Worm (Caenorhabditis elegans) whole organism, L1 larva: ENCODE measurements around the gene lea-1.

Experiments
- C16A3.4 ChIP-seq: fragments of 150-350 bp; optimal IDR thresholded peaks from 2 replicates; lab custom pipeline; 2014; ENCODE audit warnings: missing biosample characterization, missing genetic modification characterization
- C34B4.2 ChIP-seq: sonication (generic microtip); optimal IDR thresholded peaks from 2 replicates; lab custom pipeline; 2017; ENCODE audit warnings: mild to moderate bottlenecking, missing genetic modification characterization, missing compliant biosample characterization
- ama-1 ChIP-seq: fragments of 150-350 bp; optimal IDR thresholded peaks from 2 replicates; lab custom pipeline; 2014
- blmp-1 ChIP-seq: fragments of 150-350 bp; optimal IDR thresholded peaks from 2 replicates; lab custom pipeline; 2014; ENCODE audit warnings: missing biosample characterization, missing genetic modification characterization
- ceh-63 ChIP-seq: fragments of 200-800 bp; sonication (Bioruptor generic); optimal IDR thresholded peaks from 2 replicates; lab custom pipeline; 2018; ENCODE audit warnings: mild to moderate bottlenecking, missing genetic modification characterization, missing compliant biosample characterization
- ceh-82 ChIP-seq, 3 experiments: fragments of 150-350 bp in 1 of 3; sonication (generic microtip) in 2 of 3; optimal IDR thresholded peaks; 2 replicates each; lab custom pipeline; 2014 to 2017; ENCODE audit warnings: missing biosample characterization in 3 of 3, missing genetic modification characterization in 3 of 3
- dpl-1 ChIP-seq, 3 experiments: fragments of 150-350 bp in 2 of 3; sonication (generic microtip) in 1 of 3; optimal IDR thresholded peaks; 2 replicates each; lab custom pipeline; 2014 to 2017; ENCODE audit warnings: missing biosample characterization in 3 of 3, missing genetic modification characterization in 3 of 3, missing genetic modification reagents in 3 of 3
- dsc-1 ChIP-seq: sonication (generic microtip); optimal IDR thresholded peaks from 2 replicates; lab custom pipeline; 2016; ENCODE audit warnings: mild to moderate bottlenecking, missing genetic modification characterization, missing compliant biosample characterization
- efl-1 ChIP-seq, 4 experiments: fragments of 150-350 bp; optimal IDR thresholded peaks in 3 of 4; peaks in 1 of 4; 1 replicate in 1 of 4; 2 replicates in 3 of 4; lab custom pipeline; 2014; ENCODE audit warnings: missing biosample characterization in 2 of 4, missing genetic modification characterization in 2 of 4, missing genetic modification reagents in 2 of 4
- efl-3 ChIP-seq: fragments of 200-800 bp; sonication (Bioruptor generic); optimal IDR thresholded peaks from 2 replicates; lab custom pipeline; 2018; ENCODE audit warnings: mild to moderate bottlenecking, missing genetic modification characterization, missing compliant biosample characterization
- egl-27 ChIP-seq, 2 experiments: fragments of 150-350 bp in 1 of 2; sonication (generic microtip); optimal IDR thresholded peaks; 3 replicates each; lab custom pipeline; 2017 to 2018; ENCODE audit warnings: missing biosample characterization in 2 of 2, missing genetic modification characterization in 2 of 2, missing genetic modification reagents in 2 of 2
- elt-3 ChIP-seq, 6 experiments: fragments of 150-350 bp in 1 of 6; sonication (generic microtip); optimal IDR thresholded peaks; 2 replicates each; lab custom pipeline; 2017 to 2018; ENCODE audit warnings: missing biosample characterization in 6 of 6, missing genetic modification characterization in 6 of 6, inconsistent platforms in 1 of 6
- fkh-4 ChIP-seq: sonication (generic microtip); optimal IDR thresholded peaks from 2 replicates; lab custom pipeline; 2016; ENCODE audit warnings: missing compliant biosample characterization, missing genetic modification characterization, borderline replicate concordance
- fos-1 ChIP-seq: fragments of 150-350 bp; optimal IDR thresholded peaks from 2 replicates; lab custom pipeline; 2014; ENCODE audit warnings: missing biosample characterization, missing genetic modification characterization
- grh-1 ChIP-seq: fragments of 200-800 bp; sonication (Bioruptor generic); IDR thresholded peaks from 2 replicates; pipeline ENCODE4 v1.3.6; 2022; ENCODE audit warnings: missing genetic modification reagents, missing genetic modification characterization, missing compliant biosample characterization
- irx-1 ChIP-seq: sonication (generic microtip); optimal IDR thresholded peaks from 2 replicates; lab custom pipeline; 2016; ENCODE audit warnings: missing genetic modification characterization, missing compliant biosample characterization
- jun-1 ChIP-seq: fragments of 150-350 bp; optimal IDR thresholded peaks from 2 replicates; lab custom pipeline; 2014; ENCODE audit warnings: missing biosample characterization, missing genetic modification reagents, missing genetic modification characterization
- lin-13 ChIP-seq: fragments of 150-350 bp; optimal IDR thresholded peaks from 2 replicates; lab custom pipeline; 2014; ENCODE audit warnings: missing biosample characterization, missing genetic modification reagents, missing genetic modification characterization
- lin-14 ChIP-seq: fragments of 200-800 bp; sonication (Bioruptor generic); optimal IDR thresholded peaks from 2 replicates; lab custom pipeline; 2018; ENCODE audit warnings: mild to moderate bottlenecking, missing genetic modification characterization, moderate library complexity, missing compliant biosample characterization
- lin-35 ChIP-seq, 2 experiments: fragments of 150-350 bp; optimal IDR thresholded peaks; 2 replicates each; lab custom pipeline; 2014; ENCODE audit warnings: missing biosample characterization in 2 of 2, missing genetic modification characterization in 2 of 2, missing genetic modification reagents in 2 of 2
- lin-39 ChIP-seq: fragments of 150-350 bp; optimal IDR thresholded peaks from 2 replicates; lab custom pipeline; 2014; ENCODE audit warnings: missing biosample characterization, missing genetic modification reagents, missing genetic modification characterization
- lsy-2 ChIP-seq, 2 experiments: fragments of 150-350 bp; optimal IDR thresholded peaks; 2 replicates each; lab custom pipeline; 2014; ENCODE audit warnings: missing biosample characterization in 2 of 2, missing genetic modification characterization in 2 of 2
- mdl-1 ChIP-seq, 2 experiments: fragments of 150-350 bp; optimal IDR thresholded peaks; 2 replicates each; lab custom pipeline; 2014 to 2017; ENCODE audit warnings: missing biosample characterization in 2 of 2, missing genetic modification characterization in 2 of 2, inconsistent platforms in 1 of 2
- mef-2 ChIP-seq: fragments of 150-350 bp; optimal IDR thresholded peaks from 2 replicates; lab custom pipeline; 2014; ENCODE audit warnings: missing biosample characterization, missing genetic modification characterization
- mep-1 ChIP-seq: fragments of 150-350 bp; optimal IDR thresholded peaks from 2 replicates; lab custom pipeline; 2014; ENCODE audit warnings: missing biosample characterization, missing genetic modification characterization
- nhr-19 ChIP-seq: fragments of 200-800 bp; sonication (Bioruptor generic); conservative IDR thresholded peaks from 2 replicates; pipeline ENCODE4 v1.3.6; 2022; ENCODE audit warnings: missing genetic modification characterization, missing compliant biosample characterization
- nhr-20 ChIP-seq: sonication (generic microtip); optimal IDR thresholded peaks from 2 replicates; lab custom pipeline; 2016; ENCODE audit warnings: mild to moderate bottlenecking, missing genetic modification characterization, missing compliant biosample characterization
- nhr-47 ChIP-seq: sonication (generic microtip); optimal IDR thresholded peaks from 2 replicates; lab custom pipeline; 2016; ENCODE audit warnings: mild to moderate bottlenecking, missing genetic modification characterization, moderate library complexity, missing compliant biosample characterization
- nhr-71 ChIP-seq: sonication (generic microtip); optimal IDR thresholded peaks from 2 replicates; lab custom pipeline; 2016; ENCODE audit warnings: mild to moderate bottlenecking, missing genetic modification characterization, moderate library complexity, missing compliant biosample characterization
- nhr-77 ChIP-seq: fragments of 150-350 bp; optimal IDR thresholded peaks from 2 replicates; lab custom pipeline; 2014; ENCODE audit warnings: missing biosample characterization, missing genetic modification characterization
- nhr-85 ChIP-seq: sonication (generic microtip); peaks from one replicate; lab custom pipeline; 2016; ENCODE audit warnings: missing genetic modification characterization, inconsistent platforms, missing compliant biosample characterization
- nhr-90 ChIP-seq: sonication (generic microtip); optimal IDR thresholded peaks from 2 replicates; lab custom pipeline; 2016; ENCODE audit warnings: mild to moderate bottlenecking, missing genetic modification characterization, missing compliant biosample characterization; ENCODE audit not compliant: poor library complexity
- pag-3 ChIP-seq: sonication (generic microtip); optimal IDR thresholded peaks from 2 replicates; lab custom pipeline; 2017; ENCODE audit warnings: missing genetic modification characterization, mild to moderate bottlenecking, missing compliant biosample characterization, antibody characterized with exemption, borderline replicate concordance; ENCODE audit not compliant: insufficient read depth
- rnt-1 ChIP-seq: sonication (generic microtip); optimal IDR thresholded peaks from 2 replicates; lab custom pipeline; 2016; ENCODE audit warnings: mild to moderate bottlenecking, missing genetic modification characterization, moderate library complexity, missing compliant biosample characterization
- skn-1 ChIP-seq: fragments of 150-350 bp; optimal IDR thresholded peaks from 2 replicates; lab custom pipeline; 2014; ENCODE audit warnings: missing biosample characterization, missing genetic modification characterization
- snu-23 ChIP-seq: sonication (generic microtip); optimal IDR thresholded peaks from 2 replicates; lab custom pipeline; 2016; ENCODE audit warnings: missing genetic modification characterization, missing compliant biosample characterization
- swsn-7 ChIP-seq: sonication (generic microtip); optimal IDR thresholded peaks from 2 replicates; lab custom pipeline; 2016; ENCODE audit warnings: missing genetic modification characterization, missing compliant biosample characterization
- tbx-2 ChIP-seq: sonication (generic microtip); optimal IDR thresholded peaks from 2 replicates; lab custom pipeline; 2016; ENCODE audit warnings: missing genetic modification characterization, missing compliant biosample characterization
- unc-130 ChIP-seq: fragments of 150-350 bp; optimal IDR thresholded peaks from 2 replicates; lab custom pipeline; 2017; ENCODE audit warnings: missing biosample characterization, missing genetic modification characterization, inconsistent platforms
- xbp-1 ChIP-seq: sonication (generic microtip); optimal IDR thresholded peaks from 2 replicates; lab custom pipeline; 2016; ENCODE audit warnings: missing genetic modification characterization, missing compliant biosample characterization
- zip-4 ChIP-seq: fragments of 200-800 bp; sonication (Bioruptor generic); optimal IDR thresholded peaks from 2 replicates; lab custom pipeline; 2018; ENCODE audit warnings: mild to moderate bottlenecking, missing genetic modification characterization, moderate library complexity, missing compliant biosample characterization
- ztf-11 ChIP-seq, 2 experiments: sonication (generic microtip); optimal IDR thresholded peaks; 2 replicates each; lab custom pipeline; 2016 to 2017; ENCODE audit warnings: missing genetic modification characterization in 2 of 2, missing biosample characterization in 1 of 2, missing compliant biosample characterization in 1 of 2

Gene lea-1

ce11 chrV:10036275-10036674, 24.6 kb downstream of the lea-1 start, which contains the start of gene T06E8.2:
T06E8.2 (minus strand) TSS chrV:10036413.
- TF ChIP-seq C34B4.2 (tag; lab: Kevin White, UChicago) (no peak), mdl-1 (tag; optimal IDR thresholded peaks at IDR 0.05; lab: Kevin White, UChicago) (peak in 1 of 2 experiments; percentile 64), ztf-11 (tag; optimal IDR thresholded peaks at IDR 0.05; lab: Kevin White, UChicago) (peak in 1 of 2 experiments; percentile 10), mef-2 (no peak), rnt-1 (tag; lab: Kevin White, UChicago) (peak; percentile 52), lin-14 (GFP tag; lab: Kevin White, UChicago) (peak; percentile 88), mep-1 (tag; lab: Kevin White, UChicago) (peak; percentile 61), swsn-7 (tag; lab: Kevin White, UChicago) (peak; percentile 58), fkh-4 (tag; lab: Kevin White, UChicago) (peak; percentile 37), blmp-1 (tag; lab: Kevin White, UChicago) (peak; percentile 24), snu-23 (GFP tag; lab: Kevin White, UChicago) (peak; percentile 72), dsc-1 (tag; lab: Kevin White, UChicago) (peak; percentile 80), lsy-2 (tag; optimal IDR thresholded peaks at IDR 0.05; lab: Kevin White, UChicago) (peak; percentile 34 to 43), jun-1 (no peak), irx-1 (tag; lab: Kevin White, UChicago) (peak; percentile 32), nhr-85 (tag; lab: Kevin White, UChicago) (peak; percentile 86), fos-1 (tag; lab: Kevin White, UChicago) (no peak), lin-13 (GFP tag; lab: Kevin White, UChicago) (peak; percentile 13), xbp-1 (tag; lab: Kevin White, UChicago) (peak; percentile 35), nhr-20 (peak; percentile 79), nhr-71 (tag; lab: Kevin White, UChicago) (peak; percentile 80), elt-3 (tag; optimal IDR thresholded peaks at IDR 0.05; lab: Kevin White, UChicago) (no peak), nhr-47 (peak; percentile 48), nhr-19 (GFP tag; lab: Robert Waterston, UW) (peak; percentile 58), nhr-77 (tag; lab: Kevin White, UChicago) (peak; percentile 38), pag-3 (tag; lab: Kevin White, UChicago) (peak; percentile 86), ceh-63 (GFP tag; lab: Kevin White, UChicago) (no peak), unc-130 (tag; lab: Kevin White, UChicago) (peak; percentile 67), tbx-2 (tag; lab: Kevin White, UChicago) (peak; percentile 52), lin-35 (GFP tag; optimal IDR thresholded peaks at IDR 0.05; lab: Kevin White, UChicago) (peak; percentile 32 to 40), ama-1 (lab: Kevin White, UChicago) (no peak), nhr-90 (tag; lab: Kevin White, UChicago) (peak; percentile 18), ceh-82 (tag; optimal IDR thresholded peaks at IDR 0.05; lab: Kevin White, UChicago) (peak in 2 of 3 experiments; percentile 16 to 34), lin-39 (tag; lab: Kevin White, UChicago) (no peak), efl-1 (optimal IDR thresholded peaks at IDR 0.05; lab: Kevin White, UChicago) (peak; percentile 40 to 44), efl-1 (GFP tag; optimal IDR thresholded peaks at IDR 0.05 in 1 of 2; lab: Kevin White, UChicago) (peak; percentile 15 to 74), skn-1 (peak; percentile 49), dpl-1 (GFP tag; optimal IDR thresholded peaks at IDR 0.05; lab: Kevin White, UChicago) (peak in 1 of 3 experiments; percentile 21), grh-1 (GFP tag; lab: Robert Waterston, UW) (0 out of 2 replicates have a peak, but pooled peaks have one; percentile 34), egl-27 (tag; optimal IDR thresholded peaks at IDR 0.05; lab: Kevin White, UChicago) (peak in 1 of 2 experiments; percentile 15)
- TF ChIP-seq, all 84 proteins: peak for 31

ce11 chrV:10037040-10037439, 25.3 kb downstream of the lea-1 start, which contains the start of gene F57A8.1:
F57A8.1 (plus strand) TSS chrV:10037340.
- no peak for TF ChIP-seq lin-35 (GFP tag; optimal IDR thresholded peaks at IDR 0.05; lab: Kevin White, UChicago)
- no peak for TF ChIP-seq fos-1 (tag; lab: Kevin White, UChicago)
- no peak for TF ChIP-seq dpl-1 (GFP tag; optimal IDR thresholded peaks at IDR 0.05; lab: Kevin White, UChicago)
- TF ChIP-seq C16A3.4 (tag; lab: Kevin White, UChicago): no peak
- TF ChIP-seq lin-14 (GFP tag; lab: Kevin White, UChicago): no peak
- no peak for TF ChIP-seq efl-3 (GFP tag; lab: Kevin White, UChicago)
- no peak for TF ChIP-seq mdl-1 (tag; optimal IDR thresholded peaks at IDR 0.05; lab: Kevin White, UChicago)
- no peak for TF ChIP-seq zip-4 (GFP tag; lab: Kevin White, UChicago)
